Fruit fly (Drosophila melanogaster) whole organism, adult: ENCODE data around the gene CG5194.

ENCODE experiments used
- CG11617 ChIP-seq: fragments of 200-800 bp; sonication (Bioruptor generic); optimal IDR thresholded peaks from 2 replicates; lab custom pipeline; 2017; ENCODE audit warnings: mild to moderate bottlenecking, missing biosample characterization, missing genetic modification reagents, missing genetic modification characterization
- CG12768 ChIP-seq: fragments of 200-800 bp; sonication (Bioruptor generic); optimal IDR thresholded peaks from 2 replicates; lab custom pipeline; 2017; ENCODE audit warnings: missing biosample characterization, missing genetic modification characterization, mild to moderate bottlenecking, moderate library complexity, missing genetic modification reagents
- CG14711 ChIP-seq: fragments of 200-800 bp; sonication (Bioruptor generic); optimal IDR thresholded peaks from 2 replicates; lab custom pipeline; 2018; ENCODE audit warnings: missing biosample characterization, mild to moderate bottlenecking, missing genetic modification characterization, moderate library complexity
- CG1620 ChIP-seq: fragments of 200-800 bp; sonication (Bioruptor generic); optimal IDR thresholded peaks from 2 replicates; lab custom pipeline; 2016; ENCODE audit warnings: missing biosample characterization, missing genetic modification characterization
- CG33017 ChIP-seq: fragments of 200-800 bp; sonication (Bioruptor generic); optimal IDR thresholded peaks from 2 replicates; lab custom pipeline; 2018; ENCODE audit warnings: missing biosample characterization, mild to moderate bottlenecking, missing genetic modification characterization, moderate library complexity
- CG5204 ChIP-seq: fragments of 200-800 bp; sonication (Bioruptor generic); optimal IDR thresholded peaks from 2 replicates; lab custom pipeline; 2016; ENCODE audit warnings: missing biosample characterization, missing genetic modification characterization
- CG7045 ChIP-seq: fragments of 200-800 bp; sonication (Bioruptor generic); optimal IDR thresholded peaks from 2 replicates; lab custom pipeline; 2017; ENCODE audit warnings: missing biosample characterization, mild to moderate bottlenecking, missing genetic modification characterization
- CG7101 ChIP-seq: fragments of 200-800 bp; sonication (Bioruptor generic); optimal IDR thresholded peaks from 2 replicates; lab custom pipeline; 2018; ENCODE audit warnings: missing biosample characterization, mild to moderate bottlenecking, missing genetic modification characterization, moderate library complexity
- Clk ChIP-seq: fragments of 200-800 bp; sonication (Bioruptor generic); optimal IDR thresholded peaks from 2 replicates; lab custom pipeline; 2017; ENCODE audit warnings: missing biosample characterization, missing genetic modification characterization
- Crg-1 ChIP-seq: fragments of 200-800 bp; sonication (Bioruptor generic); optimal IDR thresholded peaks from 2 replicates; lab custom pipeline; 2016; ENCODE audit warnings: missing biosample characterization, missing genetic modification characterization
- Hr96 ChIP-seq: fragments of 200-800 bp; sonication (Bioruptor generic); optimal IDR thresholded peaks from 2 replicates; lab custom pipeline; 2016; ENCODE audit warnings: missing biosample characterization, missing genetic modification characterization
- Mnt ChIP-seq: fragments of 200-800 bp; sonication (Bioruptor generic); optimal IDR thresholded peaks from 2 replicates; lab custom pipeline; 2016; ENCODE audit warnings: missing biosample characterization, mild to moderate bottlenecking, missing genetic modification characterization
- bab1 ChIP-seq: fragments of 200-800 bp; sonication (Bioruptor generic); optimal IDR thresholded peaks from 3 replicates; lab custom pipeline; 2019; ENCODE audit warnings: missing biosample characterization, mild to moderate bottlenecking, missing genetic modification characterization, moderate library complexity
- cic ChIP-seq: fragments of 200-800 bp; sonication (Bioruptor generic); optimal IDR thresholded peaks from 2 replicates; lab custom pipeline; 2017; ENCODE audit warnings: missing biosample characterization, mild to moderate bottlenecking, missing genetic modification characterization, moderate library complexity
- cnc ChIP-seq, 2 experiments: fragments of >200 bp; optimal IDR thresholded peaks; 2 replicates each; lab custom pipeline; 2017
- kay ChIP-seq: fragments of 200-800 bp; sonication (Bioruptor generic); peaks from one replicate; lab custom pipeline; 2016; ENCODE audit warnings: missing biosample characterization, missing genetic modification characterization, borderline replicate concordance
- ovo ChIP-seq: fragments of 200-800 bp; sonication (Bioruptor generic); optimal IDR thresholded peaks from 2 replicates; lab custom pipeline; 2016; ENCODE audit warnings: missing biosample characterization, missing genetic modification characterization
- pad ChIP-seq: fragments of 200-800 bp; sonication (Bioruptor generic); optimal IDR thresholded peaks from 3 replicates; lab custom pipeline; 2017; ENCODE audit warnings: missing biosample characterization, missing genetic modification characterization, mild to moderate bottlenecking, moderate library complexity, missing genetic modification reagents
- tj ChIP-seq: fragments of 200-800 bp; sonication (Bioruptor generic); optimal IDR thresholded peaks from 3 replicates; lab custom pipeline; 2017; ENCODE audit warnings: missing biosample characterization, mild to moderate bottlenecking, missing genetic modification characterization, moderate library complexity
- toe ChIP-seq: fragments of 200-800 bp; sonication (Bioruptor generic); optimal IDR thresholded peaks from 2 replicates; lab custom pipeline; 2016; ENCODE audit warnings: missing biosample characterization, missing genetic modification characterization

CG5194 gene

DNA sequence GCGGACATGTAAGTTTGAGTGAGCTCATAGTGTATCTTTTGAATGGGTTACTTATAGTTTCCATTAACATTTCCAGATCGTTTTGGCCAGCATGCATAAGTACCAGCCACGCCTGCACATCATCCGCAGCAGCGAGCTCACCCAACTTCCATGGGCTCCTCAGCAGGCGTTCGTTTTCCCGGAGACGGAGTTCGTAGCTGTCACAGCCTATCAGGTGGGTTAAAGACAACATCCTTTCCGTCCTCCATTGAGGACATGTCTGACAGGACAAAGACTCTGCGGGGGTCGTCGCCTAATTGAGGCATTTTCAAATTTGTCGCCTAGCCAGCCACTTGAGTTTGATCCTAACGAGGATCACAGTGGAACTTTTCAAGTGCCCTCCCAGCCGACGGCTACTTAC, 34.0 kb upstream of the CG5194 start:
- TF ChIP-seq toe (GFP tag; lab: Kevin White, UChicago) (no peak), CG12768 (GFP tag; lab: Kevin White, UChicago) (no peak), CG14711 (no peak), Crg-1 (GFP tag; lab: Kevin White, UChicago) (no peak), Clk (no peak), bab1 (GFP tag; lab: Kevin White, UChicago) (no peak), CG11617 (no peak), Hr96 (GFP tag; lab: Kevin White, UChicago) (no peak), Mnt (no peak), ovo (GFP tag; lab: Kevin White, UChicago) (no peak), CG7045 (GFP tag; lab: Kevin White, UChicago) (no peak), cic (GFP tag; lab: Kevin White, UChicago) (no peak), tj (GFP tag; lab: Kevin White, UChicago) (no peak), pad (GFP tag; lab: Kevin White, UChicago) (no peak), CG33017 (tag; lab: Kevin White, UChicago) (no peak), CG7101 (tag; lab: Kevin White, UChicago) (no peak), CG5204 (GFP tag; lab: Kevin White, UChicago) (no peak), CG1620 (no peak), cnc (optimal IDR thresholded peaks at IDR 0.05; lab: Kevin White, UChicago) (no peak), kay (no peak)

DNA sequence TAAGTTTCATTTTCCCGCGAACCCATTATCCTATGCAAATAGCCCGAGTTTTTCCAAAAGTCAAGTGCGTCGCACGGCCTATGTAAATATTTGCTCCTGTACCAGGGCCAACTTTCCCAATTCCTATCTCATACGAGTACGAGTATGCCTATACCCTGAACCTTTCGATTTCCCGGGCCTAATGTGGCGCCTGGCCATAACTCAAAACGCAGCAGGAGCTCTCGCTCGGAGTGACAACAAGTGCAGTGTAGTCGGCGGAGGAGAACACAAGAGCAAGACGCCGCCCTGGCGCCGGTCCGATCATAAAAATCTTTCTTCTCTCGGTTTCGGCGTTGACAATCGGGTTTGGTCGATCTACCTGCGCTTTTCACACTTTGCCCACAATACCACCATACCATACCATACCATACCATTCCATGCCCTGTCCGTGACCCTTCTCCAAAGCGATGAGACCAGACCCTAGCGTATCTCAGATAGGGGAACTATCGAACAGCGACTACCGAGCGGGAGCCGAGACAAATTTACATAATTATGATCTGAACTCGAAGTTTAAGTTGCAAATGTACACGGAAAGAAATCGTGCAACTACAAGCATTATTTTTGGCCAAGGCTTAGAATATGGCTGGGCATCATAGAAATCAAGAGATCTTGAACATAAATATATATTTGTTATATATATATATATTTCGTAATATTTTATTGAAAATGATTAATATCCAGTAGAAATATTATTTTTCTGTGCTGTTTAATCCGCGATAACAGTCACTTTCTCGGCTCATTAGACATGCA, 32.8 kb upstream of the CG5194 start:
- TF ChIP-seq pad (GFP tag; lab: Kevin White, UChicago), result no peak
- no peak for TF ChIP-seq CG5204 (GFP tag; lab: Kevin White, UChicago)

DNA sequence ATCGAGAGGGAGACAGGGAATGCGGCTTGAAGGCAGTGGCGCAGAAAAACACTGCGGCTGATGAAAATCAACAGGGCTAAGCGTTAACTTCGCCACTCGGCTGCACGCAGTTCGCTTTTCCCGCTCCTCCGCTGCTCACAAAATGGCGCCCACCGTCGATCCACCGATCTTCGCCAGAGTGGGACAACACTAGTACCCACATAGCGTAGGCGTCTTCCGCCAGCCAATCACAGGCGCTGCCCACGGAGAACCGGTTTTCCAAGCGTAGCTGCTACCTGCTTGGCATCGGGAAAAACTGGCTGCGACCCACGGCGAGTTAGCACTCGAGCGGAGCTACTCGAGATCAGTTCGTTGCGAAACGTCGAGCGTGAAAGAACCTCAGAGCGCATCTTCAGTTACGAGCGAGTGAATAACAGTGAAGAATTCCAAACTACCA, 31.4 kb upstream of the CG5194 start, which contains the start of gene Doc1:
TSS of gene Doc1 (plus strand) at position 334 of the 436 bp plus-strand sequence.
- TF ChIP-seq Clk (no peak), Hr96 (GFP tag; lab: Kevin White, UChicago) (no peak), CG12768 (GFP tag; lab: Kevin White, UChicago) (no peak), cnc (optimal IDR thresholded peaks at IDR 0.05; lab: Kevin White, UChicago) (no peak), kay (no peak), Crg-1 (GFP tag; lab: Kevin White, UChicago) (no peak), CG5204 (GFP tag; lab: Kevin White, UChicago) (no peak), bab1 (GFP tag; lab: Kevin White, UChicago) (no peak), toe (GFP tag; lab: Kevin White, UChicago) (no peak), ovo (GFP tag; lab: Kevin White, UChicago) (no peak), cic (GFP tag; lab: Kevin White, UChicago) (no peak), CG1620 (no peak)

DNA sequence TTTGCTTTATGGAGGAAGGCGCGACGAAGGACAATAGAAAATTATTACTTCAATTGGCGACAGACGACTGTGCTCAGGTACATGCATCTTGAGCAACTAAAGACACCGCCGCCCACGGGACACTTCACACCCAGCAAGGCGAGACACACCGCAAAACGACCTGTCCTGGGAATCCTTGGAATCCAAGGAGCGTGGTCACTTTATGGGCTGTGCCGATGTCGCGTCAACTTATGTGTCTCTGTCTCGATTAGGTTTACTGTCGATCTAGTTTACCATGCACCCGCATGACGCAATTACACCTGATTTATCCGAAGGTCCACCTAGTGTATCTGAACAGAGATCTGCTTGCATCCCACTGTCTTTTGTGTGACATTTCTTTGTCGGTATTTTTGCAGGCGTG, 29.6 kb upstream of the CG5194 start:
- no peak for TF ChIP-seq CG14711

DNA sequence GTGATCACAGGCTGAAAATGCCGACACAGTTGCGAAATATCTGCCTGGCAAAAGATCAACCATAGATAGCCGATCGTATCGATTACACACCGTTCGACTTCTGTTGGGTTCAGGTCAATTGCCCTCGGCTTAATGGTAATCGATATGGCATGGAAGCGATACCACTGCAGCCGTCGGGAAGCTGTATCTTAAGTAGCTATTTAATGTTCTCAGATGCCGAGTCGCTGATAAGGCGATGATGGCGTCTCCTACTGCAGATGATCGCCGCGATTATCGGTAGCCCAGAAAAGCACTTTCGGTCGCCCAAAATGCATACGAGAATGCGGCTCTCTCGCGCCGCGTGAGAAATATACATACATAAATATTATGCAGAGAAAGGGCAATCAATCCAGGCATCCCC, 28.0 kb upstream of the CG5194 start:
- TF ChIP-seq Mnt, result no peak
- no peak for TF ChIP-seq Clk
- TF ChIP-seq CG33017 (tag; lab: Kevin White, UChicago), result no peak
- no peak for TF ChIP-seq ovo (GFP tag; lab: Kevin White, UChicago)
- TF ChIP-seq cic (GFP tag; lab: Kevin White, UChicago), result no peak
- TF ChIP-seq kay, result no peak

DNA sequence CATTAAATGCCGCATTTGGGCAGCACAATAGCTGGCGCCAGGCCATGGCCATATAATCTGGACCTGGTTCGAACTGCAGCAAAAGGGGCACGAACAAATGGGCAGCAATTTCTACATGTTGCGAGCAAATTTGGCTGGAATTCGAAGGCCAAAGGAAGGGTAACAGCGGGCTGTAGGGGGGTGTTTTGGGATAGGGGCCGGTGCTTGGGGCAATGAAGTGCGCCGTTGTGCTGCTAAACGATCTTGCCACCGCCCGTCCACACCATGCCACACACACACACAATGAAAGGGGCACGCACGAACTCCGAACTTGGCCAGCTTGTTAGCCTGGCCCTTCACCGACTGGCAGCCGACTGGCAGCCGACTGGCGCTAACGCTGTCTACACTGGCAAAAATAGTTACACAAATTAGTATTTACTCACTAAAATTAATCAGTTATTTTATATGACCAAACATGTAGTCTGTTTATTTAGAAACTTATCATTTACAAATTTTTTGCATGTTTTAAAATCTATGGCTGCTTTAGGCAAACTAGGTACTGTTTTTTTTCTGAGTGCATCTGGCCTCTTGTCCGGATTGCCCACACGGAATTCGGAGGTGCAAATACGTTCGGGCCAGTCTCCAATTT, 24.5 kb upstream of the CG5194 start:
- TF ChIP-seq cnc (optimal IDR thresholded peaks at IDR 0.05; lab: Kevin White, UChicago) (no peak), CG7101 (tag; lab: Kevin White, UChicago) (no peak), CG12768 (GFP tag; lab: Kevin White, UChicago) (no peak), bab1 (GFP tag; lab: Kevin White, UChicago) (no peak), tj (GFP tag; lab: Kevin White, UChicago) (no peak), cic (GFP tag; lab: Kevin White, UChicago) (no peak), CG11617 (no peak), Clk (no peak), pad (GFP tag; lab: Kevin White, UChicago) (no peak), CG33017 (tag; lab: Kevin White, UChicago) (no peak), toe (GFP tag; lab: Kevin White, UChicago) (no peak), Hr96 (GFP tag; lab: Kevin White, UChicago) (no peak), ovo (GFP tag; lab: Kevin White, UChicago) (no peak), Mnt (no peak), kay (no peak), CG5204 (GFP tag; lab: Kevin White, UChicago) (no peak), Crg-1 (GFP tag; lab: Kevin White, UChicago) (no peak), CG1620 (no peak), CG14711 (no peak), CG7045 (GFP tag; lab: Kevin White, UChicago) (no peak)
